Fruit fly (Drosophila melanogaster): ENCODE measurements around the gene CG6999.

The CG6999 gene

dm6 chrX:9106775-9107283 lies 18.7 kb downstream of the CG6999 start, which contains the start of gene Arfrp1 (continued):
- TF ChIP-seq Blimp-1 (GFP tag; optimal IDR thresholded peaks at IDR 0.05), result no peak
- peak; percentile 13 for TF ChIP-seq az2 (GFP tag; optimal IDR thresholded peaks at IDR 0.05)
- 0 out of 4 replicates have a peak, but pooled peaks have one; percentile 72 for TF ChIP-seq chinmo (GFP tag; IDR thresholded peaks at IDR 0.05; ENCODE audit: partially characterized antibody)
- no peak for TF ChIP-seq cad (GFP tag; optimal IDR thresholded peaks at IDR 0.05)
- no peak for TF ChIP-seq CG10321 (GFP tag; IDR thresholded peaks at IDR 0.05)
- no peak for TF ChIP-seq stc (GFP tag; IDR thresholded peaks at IDR 0.05)
- no peak for TF ChIP-seq CG17385 (GFP tag; optimal IDR thresholded peaks at IDR 0.05)
- TF ChIP-seq al (GFP tag; IDR thresholded peaks at IDR 0.05), result peak; percentile 49; the same call in 1 of the 2 replicates
- no peak for TF ChIP-seq CG8944 (GFP tag; optimal IDR thresholded peaks at IDR 0.05)
- no peak for TF ChIP-seq Dp (GFP tag; optimal IDR thresholded peaks at IDR 0.05)
- no peak for TF ChIP-seq chn (GFP tag; optimal IDR thresholded peaks at IDR 0.05)
- no peak for TF ChIP-seq pum (GFP tag; optimal IDR thresholded peaks at IDR 0.05)
- no peak for TF ChIP-seq Atf6 (GFP tag; IDR thresholded peaks at IDR 0.05)
- TF ChIP-seq CG3995 (GFP tag; optimal IDR thresholded peaks at IDR 0.05), result peak; percentile 53
- peak; percentile 73 for TF ChIP-seq CG42726 (GFP tag; IDR thresholded peaks at IDR 0.05; ENCODE audit: partially characterized antibody)
- no peak for TF ChIP-seq CG6683 (GFP tag; optimal IDR thresholded peaks at IDR 0.05)
- peak; percentile 75 for TF ChIP-seq unc-4 (GFP tag; IDR thresholded peaks at IDR 0.05; ENCODE audit: partially characterized antibody)
- TF ChIP-seq vnd (GFP tag; IDR thresholded peaks at IDR 0.05; ENCODE audit: partially characterized antibody), result peak; percentile 71
- peak; percentile 53 for TF ChIP-seq CG2129 (GFP tag; IDR thresholded peaks at IDR 0.05; ENCODE audit: partially characterized antibody)
- TF ChIP-seq nerfin-2 (GFP tag; IDR thresholded peaks at IDR 0.05; ENCODE audit: partially characterized antibody), result peak; percentile 45; the same call in 1 of the 2 replicates
- TF ChIP-seq phol (tag; optimal IDR thresholded peaks at IDR 0.05), result peak; percentile 29
- TF ChIP-seq pita (GFP tag; optimal IDR thresholded peaks at IDR 0.05), result no peak
- TF ChIP-seq Ets65A (GFP tag), result peak; percentile 89
- TF ChIP-seq CG17568 (GFP tag; optimal IDR thresholded peaks at IDR 0.05), result no peak
- peak; percentile 47; the same call in 2 of the 3 replicates for TF ChIP-seq Aef1 (GFP tag; IDR thresholded peaks at IDR 0.05)
- TF ChIP-seq chm (GFP tag; IDR thresholded peaks at IDR 0.05), result no peak
- TF ChIP-seq Hr3 (GFP tag; optimal IDR thresholded peaks at IDR 0.05), result peak; percentile 32
- no peak for TF ChIP-seq CG10959 (GFP tag; IDR thresholded peaks at IDR 0.05)
- TF ChIP-seq CG14441 (GFP tag; IDR thresholded peaks at IDR 0.05), result 0 out of 2 replicates have a peak, but pooled peaks have one; percentile 32
- TF ChIP-seq CG13624 (GFP tag; optimal IDR thresholded peaks at IDR 0.05), result no peak
- peak; percentile 43 for TF ChIP-seq Dref (GFP tag; IDR thresholded peaks at IDR 0.05)
- no peak for TF ChIP-seq Doc2 (GFP tag; IDR thresholded peaks at IDR 0.05)
- no peak for TF ChIP-seq psq (GFP tag; optimal IDR thresholded peaks at IDR 0.05)
- TF ChIP-seq Dip3 (GFP tag; optimal IDR thresholded peaks at IDR 0.05), result no peak
- no peak for TF ChIP-seq CG10147 (GFP tag; optimal IDR thresholded peaks at IDR 0.05)
- no peak for TF ChIP-seq Stat92E (GFP tag; optimal IDR thresholded peaks at IDR 0.05)
- TF ChIP-seq GATAe (GFP tag; conservative IDR thresholded peaks at IDR 0.05), result no peak
- peak; percentile 17 for TF ChIP-seq CG12659 (GFP tag; optimal IDR thresholded peaks at IDR 0.05)
- peak; percentile 65 for TF ChIP-seq tna (GFP tag; IDR thresholded peaks at IDR 0.05; ENCODE audit: partially characterized antibody)
- peak; percentile 81 for TF ChIP-seq CG16813 (GFP tag; IDR thresholded peaks at IDR 0.05; ENCODE audit: partially characterized antibody)
- no peak for TF ChIP-seq CG1024 (GFP tag; IDR thresholded peaks at IDR 0.05)
- TF ChIP-seq MESR4 (GFP tag; optimal IDR thresholded peaks at IDR 0.05), result peak; percentile 71
- TF ChIP-seq Chrac-16 (GFP tag; optimal IDR thresholded peaks at IDR 0.05), result peak; percentile 27
- peak; percentile 37; the same call in 1 of the 2 replicates for TF ChIP-seq onecut (GFP tag; IDR thresholded peaks at IDR 0.05)
- TF ChIP-seq dysf (GFP tag; IDR thresholded peaks at IDR 0.05), result 0 out of 3 replicates have a peak, but pooled peaks have one; percentile 22
- TF ChIP-seq row (GFP tag; IDR thresholded peaks at IDR 0.05), result peak; percentile 75
- TF ChIP-seq Nf-YC (tag; optimal IDR thresholded peaks at IDR 0.05), result no peak
- peak; percentile 40 for TF ChIP-seq Xbp1 (GFP tag; optimal IDR thresholded peaks at IDR 0.05)
- peak; percentile 77 for TF ChIP-seq CG14860 (GFP tag; IDR thresholded peaks at IDR 0.05; ENCODE audit: partially characterized antibody)

All from whole organism, embryonic.